Fruit fly (Drosophila melanogaster): ENCODE measurements around the gene Mco3.

Gene Mco3

dm6 chr3R:25893272-25893671, 4.0 kb upstream of the Mco3 start, which contains the start of gene CG5913 (continued):
- TF ChIP-seq mam (GFP tag; optimal IDR thresholded peaks at IDR 0.05): no peak
- TF ChIP-seq Dp (GFP tag; optimal IDR thresholded peaks at IDR 0.05): peak; percentile 57
- no peak for TF ChIP-seq Xbp1 (GFP tag; optimal IDR thresholded peaks at IDR 0.05)
- TF ChIP-seq tna (GFP tag; IDR thresholded peaks at IDR 0.05; ENCODE audit: partially characterized antibody): no peak
- TF ChIP-seq E2f2 (GFP tag; IDR thresholded peaks at IDR 0.05): peak; percentile 70
- no peak for TF ChIP-seq CG2120 (GFP tag; optimal IDR thresholded peaks at IDR 0.05)
- no peak for TF ChIP-seq CG17328 (GFP tag; IDR thresholded peaks at IDR 0.05)
- no peak for TF ChIP-seq eve (GFP tag; optimal IDR thresholded peaks at IDR 0.05)
- TF ChIP-seq D19A (tag; optimal IDR thresholded peaks at IDR 0.05): no peak
- TF ChIP-seq CG6791 (GFP tag; IDR thresholded peaks at IDR 0.05; ENCODE audit: partially characterized antibody): 0 out of 3 replicates have a peak, but pooled peaks have one; percentile 25
- TF ChIP-seq CG7556 (GFP tag; optimal IDR thresholded peaks at IDR 0.05): no peak
- no peak for TF ChIP-seq CG31441 (GFP tag; IDR thresholded peaks at IDR 0.05)
- TF ChIP-seq pfk (GFP tag; optimal IDR thresholded peaks at IDR 0.05): no peak
- TF ChIP-seq CG4282 (GFP tag; optimal IDR thresholded peaks at IDR 0.05): no peak
- no peak for TF ChIP-seq C15 (GFP tag; IDR thresholded peaks at IDR 0.05)
- TF ChIP-seq Mrtf (GFP tag; IDR thresholded peaks at IDR 0.05): no peak
- no peak for TF ChIP-seq gro (GFP tag; optimal IDR thresholded peaks at IDR 0.05)
- no peak for TF ChIP-seq Lpt (GFP tag; optimal IDR thresholded peaks at IDR 0.05)
- TF ChIP-seq Spps (tag; optimal IDR thresholded peaks at IDR 0.05): no peak
- no peak for TF ChIP-seq D (optimal IDR thresholded peaks at IDR 0.05)
- no peak for TF ChIP-seq D (GFP tag; optimal IDR thresholded peaks at IDR 0.05)
- no peak for TF ChIP-seq chif (GFP tag; optimal IDR thresholded peaks at IDR 0.05)
- no peak for TF ChIP-seq sens-2 (GFP tag; IDR thresholded peaks at IDR 0.05)
- TF ChIP-seq CG8765 (GFP tag; IDR thresholded peaks at IDR 0.05): no peak
- no peak for TF ChIP-seq Dfd (GFP tag; optimal IDR thresholded peaks at IDR 0.05)
- peak; percentile 84 for TF ChIP-seq pzg (GFP tag; optimal IDR thresholded peaks at IDR 0.05)
- TF ChIP-seq ap (GFP tag; IDR thresholded peaks at IDR 0.05): no peak
- no peak for TF ChIP-seq CG12219 (GFP tag; optimal IDR thresholded peaks at IDR 0.05)
- TF ChIP-seq TFAM (GFP tag; optimal IDR thresholded peaks at IDR 0.05): no peak
- no peak for TF ChIP-seq CG18619 (GFP tag; optimal IDR thresholded peaks at IDR 0.05)
- peak; percentile 77 for TF ChIP-seq Myb (GFP tag; optimal IDR thresholded peaks at IDR 0.05)
- TF ChIP-seq CG3847 (GFP tag; IDR thresholded peaks at IDR 0.05): peak; percentile 53
- no peak for TF ChIP-seq Gug (GFP tag; IDR thresholded peaks at IDR 0.05)
- TF ChIP-seq Dref (GFP tag; IDR thresholded peaks at IDR 0.05): 0 out of 2 replicates have a peak, but pooled peaks have one; percentile 32
- TF ChIP-seq CG2129 (GFP tag; IDR thresholded peaks at IDR 0.05; ENCODE audit: partially characterized antibody): no peak
- TF ChIP-seq CG9876 (GFP tag; optimal IDR thresholded peaks at IDR 0.05): no peak
- no peak for TF ChIP-seq CG4360 (GFP tag; IDR thresholded peaks at IDR 0.05)
- peak; percentile 20 for TF ChIP-seq sens (GFP tag)
- no peak for TF ChIP-seq gt (GFP tag; IDR thresholded peaks at IDR 0.05)
- TF ChIP-seq H2.0 (GFP tag; IDR thresholded peaks at IDR 0.05): no peak
- 0 out of 2 replicates have a peak, but pooled peaks have one; percentile 6 for TF ChIP-seq vvl (GFP tag; IDR thresholded peaks at IDR 0.05)
- no peak for TF ChIP-seq NK7.1 (GFP tag; optimal IDR thresholded peaks at IDR 0.05)
- no peak for TF ChIP-seq sug (tag; optimal IDR thresholded peaks at IDR 0.05)
- TF ChIP-seq HmgZ (tag; optimal IDR thresholded peaks at IDR 0.05): peak; percentile 47

DNA sequence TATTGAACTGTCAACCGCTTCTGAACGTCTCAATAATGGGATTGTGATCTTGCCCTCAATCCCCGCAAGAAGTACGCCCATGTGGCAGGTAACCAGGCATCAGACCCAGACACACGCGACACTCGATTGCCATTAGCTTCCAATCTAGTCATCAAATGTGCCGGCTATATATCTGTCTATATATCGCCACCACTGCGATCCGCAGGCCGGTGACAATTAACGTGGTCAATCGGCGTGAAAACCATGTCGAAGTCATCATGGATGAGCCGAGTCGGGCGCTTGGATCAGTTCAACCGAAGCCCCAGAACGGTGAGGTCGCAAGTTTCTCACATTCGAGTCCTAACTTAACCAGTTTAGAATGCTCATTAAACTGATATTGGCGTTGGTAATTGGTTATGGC, 1.8 kb upstream of the Mco3 start, which contains the start of gene Sodq:
Gene Sodq (plus strand): TSS at position 301 of the 400 bp plus-strand sequence.
- TF ChIP-seq ERR (GFP tag; optimal IDR thresholded peaks at IDR 0.05) (no peak), maf-S (GFP tag; optimal IDR thresholded peaks at IDR 0.05) (no peak), jigr1 (GFP tag; IDR thresholded peaks at IDR 0.05) (no peak), CG31224 (GFP tag; IDR thresholded peaks at IDR 0.05) (no peak), bbx (GFP tag; IDR thresholded peaks at IDR 0.05; ENCODE audit: partially characterized antibody) (no peak), emc (GFP tag; optimal IDR thresholded peaks at IDR 0.05) (no peak), ewg (GFP tag; optimal IDR thresholded peaks at IDR 0.05) (no peak), Nf-YB (GFP tag; optimal IDR thresholded peaks at IDR 0.05) (no peak), abd-A (tag; optimal IDR thresholded peaks at IDR 0.05) (no peak), sr (GFP tag; IDR thresholded peaks at IDR 0.05) (no peak), CG17186 (GFP tag; optimal IDR thresholded peaks at IDR 0.05) (no peak)

All from whole organism, embryonic.